Worm (Caenorhabditis elegans) whole organism, late embryonic: ENCODE results near the gene wrt-4.

Experiments used
- ceh-22 ChIP-seq: sonication (generic microtip); optimal IDR thresholded peaks from 2 replicates; lab custom pipeline; 2017; ENCODE audit warnings: missing biosample characterization, missing genetic modification characterization
- fkh-10 ChIP-seq: fragments of 150-350 bp; optimal IDR thresholded peaks from 2 replicates; lab custom pipeline; 2014; ENCODE audit warnings: missing biosample characterization, missing genetic modification reagents, missing genetic modification characterization
- pqm-1 ChIP-seq: sonication (generic microtip); optimal IDR thresholded peaks from 2 replicates; lab custom pipeline; 2016; ENCODE audit warnings: missing genetic modification characterization, missing compliant biosample characterization

- TF ChIP-seq pqm-1 (tag; lab: Kevin White, UChicago) (no peak), ceh-22 (tag; lab: Kevin White, UChicago) (no peak), fkh-10 (GFP tag; lab: Kevin White, UChicago) (no peak)
Measured at ce11 chrX:15707913-15708312, 49.2 kb downstream of the wrt-4 start, which contains the start of gene nhr-48.
